Fruit fly (Drosophila melanogaster): ENCODE results near the gene Tango2.
A peak's percentile ranks its signal among the peaks of the same experiment; 100 is the strongest.

Gene Tango2

dm6 chrX:13568127-13568526 lies 48.7 kb upstream of the Tango2 start (continued):
- TF ChIP-seq dsx (GFP tag; optimal IDR thresholded peaks at IDR 0.05; ENCODE audit: poor library complexity, severe bottlenecking) (no peak), vri (GFP tag; optimal IDR thresholded peaks at IDR 0.05) (peak; percentile 5), CG34406 (GFP tag; optimal IDR thresholded peaks at IDR 0.05) (peak; percentile 65), Eip93F (GFP tag; optimal IDR thresholded peaks at IDR 0.05) (no peak), salr (GFP tag; optimal IDR thresholded peaks at IDR 0.05) (no peak), CG6808 (GFP tag; optimal IDR thresholded peaks at IDR 0.05) (no peak), CG15336 (GFP tag; IDR thresholded peaks at IDR 0.05) (peak; percentile 45; the same call in 1 of the 2 replicates), CG10669 (GFP tag; optimal IDR thresholded peaks at IDR 0.05) (peak; percentile 40), svp (GFP tag) (peak; percentile 75), spab (GFP tag; optimal IDR thresholded peaks at IDR 0.05) (no peak), CG31627 (GFP tag; optimal IDR thresholded peaks at IDR 0.05) (peak; percentile 61), CG11294 (GFP tag; IDR thresholded peaks at IDR 0.05) (0 out of 2 replicates have a peak, but pooled peaks have one; percentile 18), Ets21C (GFP tag; optimal IDR thresholded peaks at IDR 0.05) (peak; percentile 22)

dm6 chrX:13568841-13569240 lies 47.9 kb upstream of the Tango2 start:
- peak; percentile 57 for TF ChIP-seq dsx (GFP tag; optimal IDR thresholded peaks at IDR 0.05; ENCODE audit: poor library complexity, severe bottlenecking)
- TF ChIP-seq CG3919 (GFP tag; optimal IDR thresholded peaks at IDR 0.05) = no peak
- TF ChIP-seq spab (GFP tag; optimal IDR thresholded peaks at IDR 0.05) = no peak
- peak; percentile 10 for TF ChIP-seq svp (GFP tag)

DNA sequence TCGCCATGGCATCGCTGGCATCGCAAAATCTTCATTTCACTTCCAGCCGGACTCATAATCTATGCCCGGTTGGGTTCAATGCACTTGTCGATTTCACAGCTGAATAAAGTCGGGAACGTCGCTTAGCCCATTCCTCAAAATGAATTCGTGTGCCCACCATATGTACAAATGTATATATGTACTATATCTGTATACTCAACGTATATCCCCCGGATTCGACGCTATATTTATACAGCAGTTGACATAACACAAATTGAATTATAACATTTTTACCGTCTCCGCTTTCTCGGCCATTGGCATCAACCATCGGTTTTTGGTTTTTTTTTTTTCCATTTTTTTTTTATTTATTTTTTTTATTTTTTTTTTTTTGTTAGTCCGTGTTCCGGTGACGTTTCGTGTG lies 46.5 kb upstream of the Tango2 start:
- TF ChIP-seq CG6792 (GFP tag; optimal IDR thresholded peaks at IDR 0.05) (no peak), CG6854 (GFP tag; optimal IDR thresholded peaks at IDR 0.05) (no peak), CG1621 (tag; optimal IDR thresholded peaks at IDR 0.05) (no peak), vri (GFP tag; optimal IDR thresholded peaks at IDR 0.05) (peak; percentile 88), CG6163 (GFP tag; IDR thresholded peaks at IDR 0.05) (0 out of 3 replicates have a peak, but pooled peaks have one; percentile 30), Met (GFP tag; optimal IDR thresholded peaks at IDR 0.05) (peak; percentile 7), Lpt (GFP tag; optimal IDR thresholded peaks at IDR 0.05) (no peak), Ets96B (tag; optimal IDR thresholded peaks at IDR 0.05) (no peak), CG3032 (tag; optimal IDR thresholded peaks at IDR 0.05) (no peak), CG11902 (GFP tag; optimal IDR thresholded peaks at IDR 0.05) (no peak), CG34406 (GFP tag; optimal IDR thresholded peaks at IDR 0.05) (peak; percentile 26), topi (GFP tag; optimal IDR thresholded peaks at IDR 0.05) (peak; percentile 15), dsx (GFP tag; optimal IDR thresholded peaks at IDR 0.05; ENCODE audit: poor library complexity, severe bottlenecking) (no peak), dac (GFP tag; optimal IDR thresholded peaks at IDR 0.05) (no peak), Eip78C (GFP tag) (peak; percentile 46), svp (GFP tag) (peak; percentile 72), eg (GFP tag; IDR thresholded peaks at IDR 0.05) (no peak), Hr38 (GFP tag; optimal IDR thresholded peaks at IDR 0.05) (no peak), CG3919 (GFP tag; optimal IDR thresholded peaks at IDR 0.05) (no peak), OdsH (GFP tag; optimal IDR thresholded peaks at IDR 0.05) (no peak), CG10669 (GFP tag; optimal IDR thresholded peaks at IDR 0.05) (no peak), CG15336 (GFP tag; IDR thresholded peaks at IDR 0.05) (no peak), esn (GFP tag; optimal IDR thresholded peaks at IDR 0.05) (peak; percentile 21), Sox15 (GFP tag; optimal IDR thresholded peaks at IDR 0.05) (no peak), Smox (GFP tag; optimal IDR thresholded peaks at IDR 0.05) (peak; percentile 20), fkh (GFP tag; optimal IDR thresholded peaks at IDR 0.05) (peak; percentile 77), CG8319 (GFP tag; optimal IDR thresholded peaks at IDR 0.05) (no peak), Sox102F (GFP tag; optimal IDR thresholded peaks at IDR 0.05) (peak; percentile 12)

dm6 chrX:13572382-13572781 lies 44.4 kb upstream of the Tango2 start:
- TF ChIP-seq topi (GFP tag; optimal IDR thresholded peaks at IDR 0.05) = peak; percentile 57
- peak; percentile 6 for TF ChIP-seq dsx (GFP tag; optimal IDR thresholded peaks at IDR 0.05; ENCODE audit: poor library complexity, severe bottlenecking)
- TF ChIP-seq Lpt (GFP tag; optimal IDR thresholded peaks at IDR 0.05) = peak; percentile 55
- peak; percentile 60 for TF ChIP-seq CG6276 (GFP tag; optimal IDR thresholded peaks at IDR 0.05)
- peak; percentile 59 for TF ChIP-seq pdm3 (GFP tag; optimal IDR thresholded peaks at IDR 0.05)
- TF ChIP-seq Sox15 (GFP tag; optimal IDR thresholded peaks at IDR 0.05) = peak; percentile 15
- TF ChIP-seq CG10669 (GFP tag; optimal IDR thresholded peaks at IDR 0.05) = peak; percentile 26
- TF ChIP-seq Eip93F (GFP tag; optimal IDR thresholded peaks at IDR 0.05) = no peak
- no peak for TF ChIP-seq CG8319 (GFP tag; optimal IDR thresholded peaks at IDR 0.05)
- peak; percentile 54 for TF ChIP-seq CG31627 (GFP tag; optimal IDR thresholded peaks at IDR 0.05)
- peak; percentile 17 for TF ChIP-seq spab (GFP tag; optimal IDR thresholded peaks at IDR 0.05)
- peak; percentile 48 for TF ChIP-seq OdsH (GFP tag; optimal IDR thresholded peaks at IDR 0.05)
- TF ChIP-seq CG34406 (GFP tag; optimal IDR thresholded peaks at IDR 0.05) = peak; percentile 30
- TF ChIP-seq Smox (GFP tag; optimal IDR thresholded peaks at IDR 0.05) = peak; percentile 35
- TF ChIP-seq eg (GFP tag; IDR thresholded peaks at IDR 0.05) = peak; percentile 47; the same call in 2 of the 3 replicates
- peak; percentile 57 for TF ChIP-seq CG15336 (GFP tag; IDR thresholded peaks at IDR 0.05)
- TF ChIP-seq CG11762 (GFP tag; optimal IDR thresholded peaks at IDR 0.05; ENCODE audit: insufficient read depth) = no peak
- TF ChIP-seq fd85E (GFP tag; optimal IDR thresholded peaks at IDR 0.05) = no peak
- peak; percentile 43 for TF ChIP-seq esn (GFP tag; optimal IDR thresholded peaks at IDR 0.05)
- peak; percentile 32 for TF ChIP-seq Ets21C (GFP tag; optimal IDR thresholded peaks at IDR 0.05)
- TF ChIP-seq Met (GFP tag; optimal IDR thresholded peaks at IDR 0.05) = peak; percentile 60
- no peak for TF ChIP-seq Hr38 (GFP tag; optimal IDR thresholded peaks at IDR 0.05)
- TF ChIP-seq ss (GFP tag; optimal IDR thresholded peaks at IDR 0.05) = no peak
- TF ChIP-seq fd59A (GFP tag; optimal IDR thresholded peaks at IDR 0.05) = peak; percentile 1
- TF ChIP-seq CG6854 (GFP tag; optimal IDR thresholded peaks at IDR 0.05) = no peak
- TF ChIP-seq Ets96B (tag; optimal IDR thresholded peaks at IDR 0.05) = peak; percentile 29
